Worm (Caenorhabditis elegans) whole organism, L4 larva: ENCODE measurements around the gene F22H10.11.

ENCODE experiments used
- F49E8.2 ChIP-seq: sonication (generic microtip); optimal IDR thresholded peaks from 2 replicates; lab custom pipeline; 2016; ENCODE audit warnings: missing compliant biosample characterization, mild to moderate bottlenecking, missing genetic modification characterization, borderline replicate concordance
- dmd-8 ChIP-seq: fragments of 200-800 bp; sonication (Bioruptor generic); IDR thresholded peaks from 2 replicates; pipeline ENCODE4 v1.3.6; 2022; ENCODE audit warnings: missing genetic modification characterization, missing compliant biosample characterization
- fos-1 ChIP-seq: fragments of 150-350 bp; optimal IDR thresholded peaks from 2 replicates; lab custom pipeline; 2014; ENCODE audit warnings: missing biosample characterization, missing genetic modification characterization
- lin-39 ChIP-seq: fragments of 150-350 bp; optimal IDR thresholded peaks from 2 replicates; lab custom pipeline; 2014; ENCODE audit warnings: missing biosample characterization, missing genetic modification reagents, missing genetic modification characterization
- lsy-2 ChIP-seq, 2 experiments: fragments of 150-350 bp in 1 of 2; sonication (generic microtip) in 1 of 2; optimal IDR thresholded peaks; 2 replicates each; lab custom pipeline; 2014 to 2017; ENCODE audit warnings: missing biosample characterization in 2 of 2, missing genetic modification characterization in 2 of 2
- nhr-237 ChIP-seq: sonication (generic microtip); optimal IDR thresholded peaks from 2 replicates; lab custom pipeline; 2017; ENCODE audit warnings: missing biosample characterization, missing genetic modification characterization
- pha-4 ChIP-seq, 2 experiments: fragments of 150-350 bp in 1 of 2; fragments of 200-800 bp in 1 of 2; sonication (Bioruptor generic) in 1 of 2; IDR thresholded peaks in 1 of 2; optimal IDR thresholded peaks in 1 of 2; 2 replicates each; pipeline versions ENCODE4 v1.3.6 to Lab custom; 2014 to 2022; ENCODE audit warnings: missing genetic modification characterization in 2 of 2, missing genetic modification reagents in 2 of 2, missing biosample characterization in 1 of 2, missing compliant biosample characterization in 1 of 2
- skn-1 ChIP-seq: fragments of 150-350 bp; optimal IDR thresholded peaks from 2 replicates; lab custom pipeline; 2014; ENCODE audit warnings: missing biosample characterization, missing genetic modification characterization
- vab-7 ChIP-seq: fragments of 200-800 bp; sonication (Bioruptor generic); IDR thresholded peaks from 2 replicates; pipeline ENCODE4 v1.3.6; 2022; ENCODE audit warnings: missing genetic modification reagents, missing genetic modification characterization, missing compliant biosample characterization
- ztf-11 ChIP-seq: fragments of 150-350 bp; optimal IDR thresholded peaks from 2 replicates; lab custom pipeline; 2014; ENCODE audit warnings: missing biosample characterization, missing genetic modification characterization

DNA sequence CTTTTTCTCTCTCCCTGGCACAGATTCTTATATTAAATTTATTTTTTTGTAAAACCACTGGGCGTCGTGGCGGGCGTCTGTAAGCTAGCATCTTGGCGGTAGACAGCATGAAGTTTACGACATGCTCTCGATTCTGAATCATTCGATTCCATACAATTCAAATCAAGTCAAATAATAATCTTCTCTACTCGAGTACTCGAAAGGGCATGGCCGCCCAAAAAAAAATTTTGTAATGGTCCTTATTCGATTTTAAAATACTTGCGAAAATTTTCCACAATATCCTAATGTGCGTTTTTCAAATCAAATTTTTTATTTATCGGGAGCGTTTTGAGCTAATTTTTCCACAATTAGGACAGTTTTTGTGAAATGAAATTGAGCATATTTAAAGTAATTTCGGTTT is 10.2 kb upstream of the F22H10.11 start:
- TF ChIP-seq ztf-11 (tag; lab: Kevin White, UChicago) (no peak), lin-39 (tag; lab: Kevin White, UChicago) (no peak), vab-7 (GFP tag; lab: Robert Waterston, UW) (no peak), pha-4 (GFP tag; IDR thresholded peaks at IDR 0.05; lab: Robert Waterston, UW) (no peak), pha-4 (tag; optimal IDR thresholded peaks at IDR 0.05; lab: Kevin White, UChicago) (no peak), lsy-2 (tag; optimal IDR thresholded peaks at IDR 0.05; lab: Kevin White, UChicago) (no peak), dmd-8 (no peak), skn-1 (tag; lab: Kevin White, UChicago) (no peak), nhr-237 (tag; lab: Kevin White, UChicago) (no peak), F49E8.2 (tag; lab: Kevin White, UChicago) (no peak), fos-1 (tag; lab: Kevin White, UChicago) (no peak)
